Fruit fly (Drosophila melanogaster): ENCODE results near the gene CG34299.
A peak's percentile ranks its signal among the peaks of the same experiment; 100 is the strongest.

CG34299 gene

dm6 chr3R:30208766-30209484 is 40.5 kb upstream of the CG34299 start, which contains the start of gene RpS7 (continued):
- TF ChIP-seq Max (GFP tag; optimal IDR thresholded peaks at IDR 0.05): peak; percentile 25
- peak; percentile 32 for TF ChIP-seq cwo (GFP tag; optimal IDR thresholded peaks at IDR 0.05)
- peak in 1 of 3 experiments; percentile 30 for TF ChIP-seq lola (GFP tag; optimal IDR thresholded peaks at IDR 0.05)
- TF ChIP-seq MESR4 (GFP tag; optimal IDR thresholded peaks at IDR 0.05): peak; percentile 97
- TF ChIP-seq CG6175 (GFP tag; IDR thresholded peaks at IDR 0.05): peak; percentile 67; the same call in 1 of the 3 replicates
- TF ChIP-seq hbn (GFP tag; IDR thresholded peaks at IDR 0.05; ENCODE audit: partially characterized antibody): peak; percentile 89
- peak; percentile 98 for TF ChIP-seq Doc3 (GFP tag; IDR thresholded peaks at IDR 0.05; ENCODE audit: partially characterized antibody)
- TF ChIP-seq z (GFP tag; IDR thresholded peaks at IDR 0.05): peak; percentile 63; the same call in 2 of the 3 replicates
- peak; percentile 77 for TF ChIP-seq Rx (GFP tag; IDR thresholded peaks at IDR 0.05)
- peak; percentile 88 for TF ChIP-seq CG10543 (GFP tag; optimal IDR thresholded peaks at IDR 0.05)
- peak; percentile 78 for TF ChIP-seq schlank (tag; optimal IDR thresholded peaks at IDR 0.05)
- peak; percentile 69 for TF ChIP-seq CG5180 (GFP tag; optimal IDR thresholded peaks at IDR 0.05)
- TF ChIP-seq luna (GFP tag; optimal IDR thresholded peaks at IDR 0.05): peak; percentile 34
- TF ChIP-seq CG3995 (GFP tag; optimal IDR thresholded peaks at IDR 0.05): peak; percentile 36
- TF ChIP-seq CG10267 (tag; optimal IDR thresholded peaks at IDR 0.05): peak; percentile 64
- peak; percentile 17; the same call in 1 of the 2 replicates for TF ChIP-seq gt (GFP tag; IDR thresholded peaks at IDR 0.05)
- TF ChIP-seq HLH54F (GFP tag; optimal IDR thresholded peaks at IDR 0.05): peak; percentile 5
- TF ChIP-seq CG13296 (GFP tag; optimal IDR thresholded peaks at IDR 0.05): peak; percentile 89
- TF ChIP-seq CG8359 (GFP tag; optimal IDR thresholded peaks at IDR 0.05; ENCODE audit: borderline replicate concordance): peak; percentile 60
- TF ChIP-seq sim (GFP tag; IDR thresholded peaks at IDR 0.05): peak; percentile 60; the same call in 1 of the 2 replicates
- peak; percentile 42 for TF ChIP-seq CG6254 (GFP tag; optimal IDR thresholded peaks at IDR 0.05)
- peak; percentile 65 for TF ChIP-seq bowl (GFP tag; IDR thresholded peaks at IDR 0.05)
- peak; percentile 2 for TF ChIP-seq CG12942 (GFP tag; optimal IDR thresholded peaks at IDR 0.05)
- TF ChIP-seq Hr39 (optimal IDR thresholded peaks at IDR 0.05): no peak
- TF ChIP-seq klu (GFP tag; IDR thresholded peaks at IDR 0.05): no peak
- TF ChIP-seq CG9932 (GFP tag; IDR thresholded peaks at IDR 0.05): peak; percentile 86
- TF ChIP-seq Meics (GFP tag; optimal IDR thresholded peaks at IDR 0.05): peak; percentile 87
- TF ChIP-seq CG11695 (GFP tag; IDR thresholded peaks at IDR 0.05): peak; percentile 79
- no peak for TF ChIP-seq CG14667 (GFP tag; IDR thresholded peaks at IDR 0.05)
- TF ChIP-seq ci (GFP tag; IDR thresholded peaks at IDR 0.05): peak; percentile 93
- TF ChIP-seq org-1 (GFP tag; optimal IDR thresholded peaks at IDR 0.05): peak; percentile 65
- TF ChIP-seq Ets65A (GFP tag): peak; percentile 93
- TF ChIP-seq CG17802 (tag; optimal IDR thresholded peaks at IDR 0.05): peak; percentile 60
- TF ChIP-seq CG12299 (tag; optimal IDR thresholded peaks at IDR 0.05): peak; percentile 76
- TF ChIP-seq CG4730 (GFP tag; IDR thresholded peaks at IDR 0.05): peak; percentile 51; the same call in 1 of the 2 replicates
- TF ChIP-seq CG6689 (GFP tag; IDR thresholded peaks at IDR 0.05): peak; percentile 69
- peak; percentile 68 for TF ChIP-seq CG3407 (GFP tag; optimal IDR thresholded peaks at IDR 0.05)
- peak; percentile 21; the same call in 1 of the 2 replicates for TF ChIP-seq Poxn (GFP tag; IDR thresholded peaks at IDR 0.05)
- peak; percentile 50 for TF ChIP-seq CG33557 (GFP tag; optimal IDR thresholded peaks at IDR 0.05)
- peak; percentile 8 for TF ChIP-seq fd96Cb (tag; optimal IDR thresholded peaks at IDR 0.05)
- peak; percentile 15 for TF ChIP-seq tin (GFP tag; optimal IDR thresholded peaks at IDR 0.05)
- no peak; the same call in 2 of the 3 replicates for TF ChIP-seq Mrtf (GFP tag; IDR thresholded peaks at IDR 0.05)
- TF ChIP-seq CG7963 (GFP tag; IDR thresholded peaks at IDR 0.05; ENCODE audit: partially characterized antibody): peak; percentile 88
- no peak for TF ChIP-seq Trl (optimal IDR thresholded peaks at IDR 0.05)
- peak; percentile 24 for TF ChIP-seq Trl (GFP tag; optimal IDR thresholded peaks at IDR 0.05)
- peak; percentile 32 for TF ChIP-seq oc (tag; optimal IDR thresholded peaks at IDR 0.05)
- peak; percentile 51 for TF ChIP-seq fd3F (GFP tag; optimal IDR thresholded peaks at IDR 0.05)
- 0 out of 2 replicates have a peak, but pooled peaks have one; percentile 15 for TF ChIP-seq sisA (GFP tag; IDR thresholded peaks at IDR 0.05)
- TF ChIP-seq wek (GFP tag; optimal IDR thresholded peaks at IDR 0.05): peak; percentile 88

Data from whole organism, embryonic.